Fruit fly (Drosophila melanogaster) whole organism, adult: ENCODE results near the gene CG31265.

Experiments
- CG7101 ChIP-seq: fragments of 200-800 bp; sonication (Bioruptor generic); optimal IDR thresholded peaks from 2 replicates; lab custom pipeline; 2018; ENCODE audit warnings: missing biosample characterization, mild to moderate bottlenecking, missing genetic modification characterization, moderate library complexity
- ovo ChIP-seq: fragments of 200-800 bp; sonication (Bioruptor generic); optimal IDR thresholded peaks from 2 replicates; lab custom pipeline; 2016; ENCODE audit warnings: missing biosample characterization, missing genetic modification characterization
- pad ChIP-seq: fragments of 200-800 bp; sonication (Bioruptor generic); optimal IDR thresholded peaks from 3 replicates; lab custom pipeline; 2017; ENCODE audit warnings: missing biosample characterization, missing genetic modification characterization, mild to moderate bottlenecking, moderate library complexity, missing genetic modification reagents

DNA sequence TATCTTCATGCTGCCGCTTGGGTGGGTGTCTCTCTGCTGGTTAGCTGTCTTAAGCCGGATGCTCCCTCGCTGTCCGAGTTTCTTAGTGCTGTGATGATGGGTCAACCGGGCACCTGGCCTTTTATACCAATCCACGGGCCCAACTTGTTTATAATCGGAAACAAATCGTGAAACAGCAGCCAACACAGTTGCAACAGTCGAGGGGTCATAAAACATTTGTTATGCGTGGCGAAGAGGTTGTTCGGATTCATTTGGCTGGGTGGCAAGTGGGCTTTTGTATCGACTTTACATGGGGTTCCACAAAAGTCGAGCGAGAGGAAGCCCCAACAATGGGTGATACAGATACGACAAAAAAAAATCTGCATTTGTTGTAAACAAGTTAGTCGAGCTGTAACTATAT lies 14.3 kb downstream of the CG31265 start, which contains the start of gene TwdlW:
- TF ChIP-seq CG7101 (no peak), pad (GFP tag; lab: Kevin White, UChicago) (no peak), ovo (GFP tag; lab: Kevin White, UChicago) (no peak)
